Worm (Caenorhabditis elegans) whole organism, mixed stage, embryonic: ENCODE measurements around the gene irg-5.

Experiments
- M03D4.4 ChIP-seq: sonication (generic microtip); optimal IDR thresholded peaks from 2 replicates; lab custom pipeline; 2017; ENCODE audit warnings: mild to moderate bottlenecking, missing genetic modification characterization, missing compliant biosample characterization
- bed-3 ChIP-seq: fragments of 200-800 bp; sonication (Bioruptor generic); optimal IDR thresholded peaks from 3 replicates; lab custom pipeline; 2018; ENCODE audit warnings: mild to moderate bottlenecking, missing genetic modification characterization, moderate library complexity, missing compliant biosample characterization
- ceh-43 ChIP-seq: fragments of 200-800 bp; sonication (Bioruptor generic); optimal IDR thresholded peaks from 2 replicates; lab custom pipeline; 2018; ENCODE audit warnings: mild to moderate bottlenecking, missing genetic modification characterization, moderate library complexity, missing compliant biosample characterization
- ces-1 ChIP-seq: fragments of 150-350 bp; optimal IDR thresholded peaks from 2 replicates; lab custom pipeline; 2014; ENCODE audit warnings: missing biosample characterization, missing genetic modification reagents, missing genetic modification characterization
- cnd-1 ChIP-seq: fragments of 200-800 bp; sonication (Bioruptor generic); optimal IDR thresholded peaks from 2 replicates; lab custom pipeline; 2018; ENCODE audit warnings: mild to moderate bottlenecking, missing genetic modification characterization, missing compliant biosample characterization
- elt-3 ChIP-seq: fragments of 150-350 bp; optimal IDR thresholded peaks from 2 replicates; lab custom pipeline; 2014; ENCODE audit warnings: missing biosample characterization, missing genetic modification characterization
- flh-1 ChIP-seq: fragments of 200-800 bp; sonication (Bioruptor generic); optimal IDR thresholded peaks from 2 replicates; lab custom pipeline; 2018; ENCODE audit warnings: mild to moderate bottlenecking, missing genetic modification characterization, moderate library complexity, missing compliant biosample characterization
- lin-13 ChIP-seq: fragments of 150-350 bp; optimal IDR thresholded peaks from 2 replicates; lab custom pipeline; 2014; ENCODE audit warnings: missing biosample characterization, missing genetic modification characterization
- unc-39 ChIP-seq: fragments of 150-350 bp; optimal IDR thresholded peaks from 2 replicates; lab custom pipeline; 2014; ENCODE audit warnings: missing biosample characterization, missing genetic modification characterization
- unc-62 ChIP-seq: fragments of 150-350 bp; optimal IDR thresholded peaks from 2 replicates; lab custom pipeline; 2014; ENCODE audit warnings: missing biosample characterization, missing genetic modification reagents, missing genetic modification characterization

DNA sequence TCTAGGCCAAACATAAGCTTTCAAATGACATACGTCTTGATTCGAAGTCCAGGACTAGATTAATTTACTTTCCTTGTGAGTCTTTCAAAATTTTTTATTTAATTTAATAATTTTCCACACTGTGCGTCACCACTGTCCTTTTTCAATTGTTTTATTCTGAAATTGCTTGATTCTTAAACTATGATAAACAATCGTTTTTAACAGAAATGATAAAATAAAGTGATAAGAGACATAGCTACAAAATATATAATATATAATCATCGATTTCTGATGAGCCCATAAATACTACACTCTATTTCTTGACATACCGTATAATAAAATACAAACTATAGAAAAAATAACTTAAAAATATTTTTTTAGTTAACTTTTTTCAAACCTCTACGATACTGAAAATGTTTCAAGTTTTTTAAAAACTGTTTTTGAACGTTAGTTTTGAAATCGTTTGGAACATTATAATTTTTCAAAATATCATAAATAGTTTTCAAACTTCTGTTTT is 30.7 kb upstream of the irg-5 start, which contains the start of gene nas-24:
- TF ChIP-seq unc-62 (no peak), ces-1 (no peak), M03D4.4 (tag; lab: Kevin White, UChicago) (no peak), cnd-1 (tag; lab: Kevin White, UChicago) (no peak), elt-3 (no peak), unc-39 (tag; lab: Kevin White, UChicago) (no peak), flh-1 (no peak), bed-3 (GFP tag; lab: Kevin White, UChicago) (no peak), ceh-43 (GFP tag; lab: Kevin White, UChicago) (no peak), lin-13 (tag; lab: Kevin White, UChicago) (no peak)
